Worm (Caenorhabditis elegans): Measurements from ENCODE around the gene Y75B8A.8.
A peak's percentile ranks its signal among the peaks of the same experiment; 100 is the strongest.

Y75B8A.8 gene

ce11 chrIII:12218078-12218477 lies 57.5 kb downstream of the Y75B8A.8 start:
- TF ChIP-seq lin-39 (tag; optimal IDR thresholded peaks at IDR 0.05) = no peak
- no peak for TF ChIP-seq unc-62 (GFP tag; optimal IDR thresholded peaks at IDR 0.05)
- no peak for TF ChIP-seq unc-55 (GFP tag; optimal IDR thresholded peaks at IDR 0.05)
- TF ChIP-seq gmeb-1 (tag; optimal IDR thresholded peaks at IDR 0.05) = no peak
- TF ChIP-seq ztf-1 (GFP tag; conservative IDR thresholded peaks at IDR 0.05) = no peak
- no peak for TF ChIP-seq mab-5 (tag; optimal IDR thresholded peaks at IDR 0.05)
- TF ChIP-seq nhr-6 (tag; optimal IDR thresholded peaks at IDR 0.05) = no peak
- TF ChIP-seq skn-1 (tag; optimal IDR thresholded peaks at IDR 0.05) = no peak
- TF ChIP-seq nhr-23 (tag; optimal IDR thresholded peaks at IDR 0.05) = no peak
- no peak for TF ChIP-seq sma-3 (GFP tag; optimal IDR thresholded peaks at IDR 0.05)
- no peak for TF ChIP-seq ceh-82 (tag; optimal IDR thresholded peaks at IDR 0.05)
- TF ChIP-seq nhr-10 (tag; optimal IDR thresholded peaks at IDR 0.05) = no peak
- TF ChIP-seq elt-3 (tag; optimal IDR thresholded peaks at IDR 0.05) = no peak
- TF ChIP-seq fos-1 (tag; optimal IDR thresholded peaks at IDR 0.05) = no peak
- no peak for TF ChIP-seq ZK546.5 (tag; optimal IDR thresholded peaks at IDR 0.05)
- TF ChIP-seq ama-1 (optimal IDR thresholded peaks at IDR 0.05) = no peak
- no peak for TF ChIP-seq zag-1 (tag; optimal IDR thresholded peaks at IDR 0.05)
- no peak for TF ChIP-seq dmd-4 (tag; optimal IDR thresholded peaks at IDR 0.05)

- TF ChIP-seq mbf-1 (tag; optimal IDR thresholded peaks at IDR 0.05) = no peak
- no peak for TF ChIP-seq ztf-11 (tag; optimal IDR thresholded peaks at IDR 0.05)
- peak; percentile 53 for TF ChIP-seq snpc-4 (tag; optimal IDR thresholded peaks at IDR 0.05)
- TF ChIP-seq nhr-12 (tag; optimal IDR thresholded peaks at IDR 0.05) = no peak
- TF ChIP-seq unc-55 (GFP tag; optimal IDR thresholded peaks at IDR 0.05) = peak; percentile 69
- TF ChIP-seq F13H6.1 (tag; optimal IDR thresholded peaks at IDR 0.05) = peak; percentile 33
- no peak for TF ChIP-seq mab-5 (tag; optimal IDR thresholded peaks at IDR 0.05)
- TF ChIP-seq sem-4 (tag; optimal IDR thresholded peaks at IDR 0.05) = peak; percentile 76
- peak; percentile 57 for TF ChIP-seq lin-13 (GFP tag; optimal IDR thresholded peaks at IDR 0.05)
- TF ChIP-seq sma-3 (GFP tag; optimal IDR thresholded peaks at IDR 0.05) = peak; percentile 52
- TF ChIP-seq blmp-1 (tag; optimal IDR thresholded peaks at IDR 0.05; ENCODE audit: insufficient read depth) = no peak
- peak; percentile 29 for TF ChIP-seq crh-2 (tag; optimal IDR thresholded peaks at IDR 0.05)
- TF ChIP-seq peb-1 (tag; optimal IDR thresholded peaks at IDR 0.05) = no peak
- peak; percentile 67 for TF ChIP-seq C34F6.9 (tag; optimal IDR thresholded peaks at IDR 0.05)
- TF ChIP-seq fos-1 (tag; optimal IDR thresholded peaks at IDR 0.05) = peak; percentile 41
- TF ChIP-seq ztf-1 (GFP tag; conservative IDR thresholded peaks at IDR 0.05) = no peak
- TF ChIP-seq lsy-2 (tag; optimal IDR thresholded peaks at IDR 0.05) = peak in 1 of 2 experiments; percentile 76
- no peak for TF ChIP-seq aly-2 (tag; optimal IDR thresholded peaks at IDR 0.05)
- TF ChIP-seq gmeb-1 (tag; optimal IDR thresholded peaks at IDR 0.05) = peak; percentile 48
- peak; percentile 5 for TF ChIP-seq nhr-25 (tag; optimal IDR thresholded peaks at IDR 0.05)
These were observed 58.1 kb downstream of the Y75B8A.8 start, which contains the start of the genes gex-4 and gphr-1 for ce11 chrIII:12218633-12219097. TSS of gene gex-4 (minus strand) at chrIII:12218634. TSS of gene gphr-1 (plus strand) at chrIII:12219047.

ce11 chrIII:12220820-12221219 lies 60.3 kb downstream of the Y75B8A.8 start:
- TF ChIP-seq egl-27 (tag; optimal IDR thresholded peaks at IDR 0.05) (no peak), elt-3 (tag; optimal IDR thresholded peaks at IDR 0.05) (no peak), ZK546.5 (tag; optimal IDR thresholded peaks at IDR 0.05) (no peak), gmeb-1 (tag; optimal IDR thresholded peaks at IDR 0.05) (no peak), lin-13 (GFP tag; optimal IDR thresholded peaks at IDR 0.05) (no peak), skn-1 (tag; optimal IDR thresholded peaks at IDR 0.05) (no peak), ceh-16 (tag; optimal IDR thresholded peaks at IDR 0.05) (no peak), ztf-4 (tag; optimal IDR thresholded peaks at IDR 0.05) (no peak), nhr-237 (tag; optimal IDR thresholded peaks at IDR 0.05) (no peak), sem-4 (tag; optimal IDR thresholded peaks at IDR 0.05) (no peak), nhr-77 (tag; optimal IDR thresholded peaks at IDR 0.05) (no peak), ceh-82 (tag; optimal IDR thresholded peaks at IDR 0.05) (no peak), nhr-129 (tag; optimal IDR thresholded peaks at IDR 0.05) (no peak), lsy-2 (tag; optimal IDR thresholded peaks at IDR 0.05) (no peak), zag-1 (tag; optimal IDR thresholded peaks at IDR 0.05) (no peak), lin-39 (tag; optimal IDR thresholded peaks at IDR 0.05) (no peak)
